Worm (Caenorhabditis elegans): Measurements from ENCODE around the gene samt-1.

ce11 chrIV:2931228-2931627, at the start of gene samt-1:
- no peak for TF ChIP-seq W03F9.2 (tag; optimal IDR thresholded peaks at IDR 0.05)
- no peak for TF ChIP-seq him-1 (tag; optimal IDR thresholded peaks at IDR 0.05)
- no peak for TF ChIP-seq dao-5 (tag; optimal IDR thresholded peaks at IDR 0.05)

All from whole organism, L4/young adult.